Worm (Caenorhabditis elegans) whole organism, L3 larva: ENCODE results near the gene F56D6.20.

Source experiments
- R02D3.7 ChIP-seq: fragments of 150-350 bp; optimal IDR thresholded peaks from 2 replicates; lab custom pipeline; 2014; ENCODE audit warnings: missing biosample characterization, missing genetic modification characterization
- ZK546.5 ChIP-seq: sonication (generic microtip); optimal IDR thresholded peaks from 2 replicates; lab custom pipeline; 2017; ENCODE audit warnings: missing biosample characterization, missing genetic modification characterization
- aly-2 ChIP-seq: fragments of 150-350 bp; optimal IDR thresholded peaks from 2 replicates; lab custom pipeline; 2014; ENCODE audit warnings: missing biosample characterization, missing genetic modification characterization
- ama-1 ChIP-seq: fragments of 150-350 bp; optimal IDR thresholded peaks from 2 replicates; lab custom pipeline; 2018
- ceh-16 ChIP-seq: sonication (generic microtip); optimal IDR thresholded peaks from 2 replicates; lab custom pipeline; 2017; ENCODE audit warnings: missing biosample characterization, missing genetic modification characterization
- ceh-28 ChIP-seq: fragments of 150-350 bp; optimal IDR thresholded peaks from 2 replicates; lab custom pipeline; 2014; ENCODE audit warnings: missing biosample characterization, missing genetic modification reagents, missing genetic modification characterization
- ceh-82 ChIP-seq: fragments of 150-350 bp; optimal IDR thresholded peaks from 2 replicates; lab custom pipeline; 2014; ENCODE audit warnings: missing biosample characterization, missing genetic modification characterization
- ceh-9 ChIP-seq: sonication (generic microtip); optimal IDR thresholded peaks from 2 replicates; lab custom pipeline; 2018; ENCODE audit warnings: missing biosample characterization, missing genetic modification characterization
- daf-12 ChIP-seq: fragments of 150-350 bp; optimal IDR thresholded peaks from 2 replicates; lab custom pipeline; 2014; ENCODE audit warnings: missing biosample characterization, missing genetic modification reagents, missing genetic modification characterization
- egl-27 ChIP-seq: sonication (generic microtip); optimal IDR thresholded peaks from 4 replicates; lab custom pipeline; 2017; ENCODE audit warnings: missing biosample characterization, missing genetic modification reagents, missing genetic modification characterization
- egl-5 ChIP-seq: fragments of 150-350 bp; optimal IDR thresholded peaks from 2 replicates; lab custom pipeline; 2017; ENCODE audit warnings: missing biosample characterization, missing genetic modification reagents, missing genetic modification characterization, inconsistent platforms
- elt-1 ChIP-seq: fragments of 150-350 bp; optimal IDR thresholded peaks from 2 replicates; lab custom pipeline; 2014; ENCODE audit warnings: missing biosample characterization, missing genetic modification characterization
- elt-2 ChIP-seq: sonication (generic microtip); optimal IDR thresholded peaks from 2 replicates; lab custom pipeline; 2016; ENCODE audit warnings: missing genetic modification reagents, mild to moderate bottlenecking, missing genetic modification characterization, missing compliant biosample characterization
- elt-3 ChIP-seq, 3 experiments: fragments of 150-350 bp in 1 of 3; sonication (generic microtip) in 2 of 3; optimal IDR thresholded peaks; 2 replicates in 2 of 3; 4 replicates in 1 of 3; lab custom pipeline; 2014 to 2017; ENCODE audit warnings: missing biosample characterization in 3 of 3, missing genetic modification characterization in 3 of 3
- eor-1 ChIP-seq, 2 experiments: fragments of 150-350 bp; optimal IDR thresholded peaks; 2 replicates each; lab custom pipeline; 2014 to 2018; ENCODE audit warnings: missing biosample characterization in 2 of 2, missing genetic modification characterization in 2 of 2
- fkh-10 ChIP-seq: sonication (generic microtip); optimal IDR thresholded peaks from 2 replicates; lab custom pipeline; 2017; ENCODE audit warnings: missing biosample characterization, missing genetic modification reagents, missing genetic modification characterization
- fkh-2 ChIP-seq: fragments of 150-350 bp; optimal IDR thresholded peaks from 2 replicates; lab custom pipeline; 2014; ENCODE audit warnings: missing biosample characterization, missing genetic modification reagents, missing genetic modification characterization
- fos-1 ChIP-seq: fragments of 150-350 bp; optimal IDR thresholded peaks from 2 replicates; lab custom pipeline; 2014; ENCODE audit warnings: missing biosample characterization, missing genetic modification characterization
- hmg-11 ChIP-seq: sonication (generic microtip); optimal IDR thresholded peaks from 2 replicates; lab custom pipeline; 2016; ENCODE audit warnings: missing genetic modification characterization, missing compliant biosample characterization
- jun-1 ChIP-seq: fragments of 150-350 bp; optimal IDR thresholded peaks from 2 replicates; lab custom pipeline; 2014; ENCODE audit warnings: missing biosample characterization, missing genetic modification reagents, missing genetic modification characterization
- lin-15B ChIP-seq: fragments of 150-350 bp; optimal IDR thresholded peaks from 2 replicates; lab custom pipeline; 2014; ENCODE audit warnings: missing biosample characterization, missing genetic modification characterization
- lin-39 ChIP-seq: fragments of 150-350 bp; optimal IDR thresholded peaks from 2 replicates; lab custom pipeline; 2018; ENCODE audit warnings: missing biosample characterization, missing genetic modification reagents, missing genetic modification characterization
- lsy-12 ChIP-seq: sonication (generic microtip); optimal IDR thresholded peaks from 2 replicates; lab custom pipeline; 2016; ENCODE audit warnings: mild to moderate bottlenecking, missing genetic modification characterization, missing compliant biosample characterization
- mdl-1 ChIP-seq: fragments of 150-350 bp; optimal IDR thresholded peaks from 2 replicates; lab custom pipeline; 2014; ENCODE audit warnings: missing biosample characterization, missing genetic modification characterization
- nfya-1 ChIP-seq: sonication (generic microtip); optimal IDR thresholded peaks from 2 replicates; lab custom pipeline; 2017; ENCODE audit warnings: missing genetic modification characterization, mild to moderate bottlenecking, missing compliant biosample characterization, antibody characterized with exemption, moderate library complexity; ENCODE audit not compliant: insufficient read depth
- nhr-11 ChIP-seq: fragments of 150-350 bp; optimal IDR thresholded peaks from 2 replicates; lab custom pipeline; 2014; ENCODE audit warnings: missing biosample characterization, missing genetic modification characterization
- nhr-12 ChIP-seq: fragments of 150-350 bp; optimal IDR thresholded peaks from 2 replicates; lab custom pipeline; 2014; ENCODE audit warnings: missing biosample characterization, missing genetic modification characterization
- nhr-23 ChIP-seq: fragments of 150-350 bp; optimal IDR thresholded peaks from 2 replicates; lab custom pipeline; 2014; ENCODE audit warnings: missing biosample characterization, missing genetic modification reagents, missing genetic modification characterization
- nhr-237 ChIP-seq: fragments of 150-350 bp; optimal IDR thresholded peaks from 2 replicates; lab custom pipeline; 2014; ENCODE audit warnings: missing biosample characterization, missing genetic modification characterization
- nhr-25 ChIP-seq: sonication (generic microtip); optimal IDR thresholded peaks from 2 replicates; lab custom pipeline; 2017; ENCODE audit warnings: missing biosample characterization, missing genetic modification characterization
- nhr-43 ChIP-seq: sonication (generic microtip); optimal IDR thresholded peaks from 2 replicates; lab custom pipeline; 2016; ENCODE audit warnings: mild to moderate bottlenecking, missing genetic modification characterization, missing compliant biosample characterization; ENCODE audit not compliant: poor library complexity, severe bottlenecking
- nhr-67 ChIP-seq: fragments of 150-350 bp; optimal IDR thresholded peaks from 2 replicates; lab custom pipeline; 2014; ENCODE audit warnings: missing biosample characterization, missing genetic modification characterization
- nhr-76 ChIP-seq: fragments of 150-350 bp; sonication (generic microtip); optimal IDR thresholded peaks from 5 replicates; lab custom pipeline; 2014; ENCODE audit warnings: missing biosample characterization, missing genetic modification characterization
- nhr-77 ChIP-seq: fragments of 150-350 bp; optimal IDR thresholded peaks from 2 replicates; lab custom pipeline; 2014; ENCODE audit warnings: missing biosample characterization, missing genetic modification characterization
- pha-4 ChIP-seq: fragments of 150-350 bp; optimal IDR thresholded peaks from 2 replicates; lab custom pipeline; 2014; ENCODE audit warnings: missing biosample characterization, missing genetic modification reagents, missing genetic modification characterization
- pqm-1 ChIP-seq: fragments of 150-350 bp; optimal IDR thresholded peaks from 2 replicates; lab custom pipeline; 2017; ENCODE audit warnings: missing biosample characterization, missing genetic modification characterization, inconsistent platforms
- skn-1 ChIP-seq: fragments of 150-350 bp; optimal IDR thresholded peaks from 2 replicates; lab custom pipeline; 2014; ENCODE audit warnings: missing biosample characterization, missing genetic modification characterization
- snpc-4 ChIP-seq: fragments of 150-350 bp; optimal IDR thresholded peaks from 2 replicates; lab custom pipeline; 2014; ENCODE audit warnings: missing biosample characterization, missing genetic modification characterization
- tbx-2 ChIP-seq: sonication (generic microtip); optimal IDR thresholded peaks from 2 replicates; lab custom pipeline; 2016; ENCODE audit warnings: mild to moderate bottlenecking, missing genetic modification characterization, missing compliant biosample characterization
- unc-39 ChIP-seq: sonication (generic microtip); optimal IDR thresholded peaks from 4 replicates; lab custom pipeline; 2017; ENCODE audit warnings: missing biosample characterization, missing genetic modification characterization
- unc-62 ChIP-seq: fragments of 150-350 bp; sonication (generic microtip); optimal IDR thresholded peaks from 4 replicates; lab custom pipeline; 2014; ENCODE audit warnings: missing biosample characterization, missing genetic modification reagents, missing genetic modification characterization
- ztf-11 ChIP-seq: fragments of 150-350 bp; optimal IDR thresholded peaks from 2 replicates; lab custom pipeline; 2014; ENCODE audit warnings: missing biosample characterization, missing genetic modification characterization
- ztf-4 ChIP-seq: fragments of 150-350 bp; optimal IDR thresholded peaks from 2 replicates; lab custom pipeline; 2014; ENCODE audit warnings: missing biosample characterization, missing genetic modification characterization

The F56D6.20 gene

DNA sequence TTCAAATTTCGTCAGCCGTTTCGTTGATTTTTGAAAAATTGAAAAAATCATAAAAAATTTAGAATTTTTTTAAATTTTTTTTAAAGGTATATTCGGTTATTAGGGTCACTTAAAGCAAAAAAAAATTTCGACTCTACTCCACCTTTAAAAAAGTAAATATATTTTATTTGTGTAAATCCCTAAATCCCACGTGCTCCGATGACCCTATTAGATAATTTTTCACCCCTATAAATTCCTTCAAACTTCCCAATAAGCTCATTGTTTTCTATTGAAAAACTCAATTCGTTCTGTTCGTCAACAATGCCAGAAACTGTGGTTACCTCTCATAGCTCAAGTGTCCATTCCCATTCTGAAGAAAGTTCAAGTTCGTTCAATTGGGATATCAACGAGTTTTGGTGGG, at the start of gene F56D6.20:
Gene F56D6.20 (plus strand): TSS at position 301 of the 400 bp plus-strand sequence.
- TF ChIP-seq nhr-43 (no peak), egl-5 (tag; lab: Kevin White, UChicago) (no peak), ceh-9 (tag; lab: Kevin White, UChicago) (no peak), mdl-1 (tag; lab: Kevin White, UChicago) (no peak), unc-39 (tag; lab: Kevin White, UChicago) (no peak), nhr-23 (no peak), jun-1 (tag; lab: Kevin White, UChicago) (no peak), ceh-82 (no peak), eor-1 (tag; optimal IDR thresholded peaks at IDR 0.05; lab: Kevin White, UChicago) (no peak), lsy-12 (tag; lab: Kevin White, UChicago) (no peak), elt-3 (tag; optimal IDR thresholded peaks at IDR 0.05; lab: Kevin White, UChicago) (no peak), elt-2 (tag; lab: Kevin White, UChicago) (no peak), daf-12 (tag; lab: Kevin White, UChicago) (no peak), nhr-77 (no peak), aly-2 (tag; lab: Kevin White, UChicago) (no peak), nhr-237 (tag; lab: Kevin White, UChicago) (no peak)

DNA sequence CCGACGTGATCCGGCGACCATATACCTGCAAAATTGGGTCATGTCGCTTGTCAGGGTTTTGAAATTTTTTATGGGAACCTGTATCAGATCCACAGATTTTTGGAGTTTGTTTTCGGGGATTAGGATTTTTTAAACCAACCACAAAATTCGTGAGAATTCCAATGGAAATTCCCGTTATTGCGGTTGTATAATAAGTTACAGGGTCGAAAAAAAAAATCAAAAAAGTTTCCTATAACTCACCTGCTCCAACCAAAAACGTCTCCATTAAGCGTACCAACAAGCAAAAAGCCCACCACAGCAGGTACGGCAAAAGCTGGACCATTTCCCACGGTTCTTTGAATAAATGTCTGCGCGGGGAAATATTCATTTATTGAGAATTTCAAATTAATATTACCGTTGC, 49.8 kb upstream of the F56D6.20 start:
- TF ChIP-seq daf-12 (tag; lab: Kevin White, UChicago) (no peak), pqm-1 (no peak), lin-39 (no peak), fkh-10 (GFP tag; lab: Kevin White, UChicago) (no peak), unc-62 (GFP tag; lab: Kevin White, UChicago) (no peak)

DNA sequence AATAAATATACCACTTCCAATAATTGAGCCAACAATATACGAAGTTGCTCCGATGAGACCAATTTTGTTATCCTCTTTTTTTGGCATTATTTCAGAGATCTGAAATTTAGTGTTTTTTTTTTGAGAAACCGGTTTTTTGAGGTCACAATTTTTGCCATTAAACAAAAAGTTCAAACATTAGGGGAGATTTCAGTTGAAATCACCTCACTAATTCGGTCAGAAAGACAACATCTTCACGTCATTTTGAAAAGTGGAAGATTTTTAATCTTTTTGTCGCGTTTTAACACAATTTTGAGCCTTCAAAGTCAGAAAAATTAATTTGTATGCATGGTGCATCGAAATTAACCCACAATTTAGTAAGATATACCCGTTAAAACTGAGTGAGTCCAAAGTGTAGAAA, 47.8 kb upstream of the F56D6.20 start, which contains the start of gene aat-8:
Gene aat-8 (minus strand): TSS at position 101 of the 400 bp plus-strand sequence.
- peak; percentile 30 for TF ChIP-seq nhr-67 (tag; lab: Kevin White, UChicago)
- no peak for TF ChIP-seq daf-12 (tag; lab: Kevin White, UChicago)
- no peak for TF ChIP-seq elt-3 (tag; optimal IDR thresholded peaks at IDR 0.05; lab: Kevin White, UChicago)
- no peak for TF ChIP-seq ceh-28 (tag; lab: Kevin White, UChicago)
- no peak for TF ChIP-seq nhr-23
- no peak for TF ChIP-seq mdl-1 (tag; lab: Kevin White, UChicago)

DNA sequence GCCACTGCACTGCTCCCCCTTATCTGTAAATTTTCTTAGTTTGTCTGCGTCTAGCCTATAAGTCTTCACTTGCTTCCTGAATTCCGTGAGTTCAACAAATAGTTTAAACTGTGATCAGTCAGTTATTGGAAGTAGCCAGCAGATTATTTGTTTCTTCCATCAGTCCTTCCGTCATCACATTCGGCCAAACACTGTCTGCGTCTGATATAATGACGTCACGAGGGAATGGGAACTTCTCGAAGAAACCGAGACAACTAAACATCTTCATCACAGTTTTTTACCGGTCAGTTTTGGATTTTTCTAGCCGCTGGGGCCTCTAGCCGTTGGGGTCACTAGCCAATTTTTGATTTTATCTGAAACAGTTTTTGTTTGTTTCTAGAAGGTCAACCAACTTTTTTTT, 46.7 kb upstream of the F56D6.20 start:
- TF ChIP-seq pha-4 (tag; lab: Kevin White, UChicago) = no peak
- TF ChIP-seq fos-1 (tag; lab: Kevin White, UChicago) = no peak
- no peak for TF ChIP-seq ceh-82
- TF ChIP-seq nfya-1 (tag; lab: Kevin White, UChicago) = no peak
- TF ChIP-seq tbx-2 (tag; lab: Kevin White, UChicago) = no peak
- no peak for TF ChIP-seq nhr-76
- TF ChIP-seq pqm-1 = peak; percentile 30
- no peak for TF ChIP-seq nhr-11 (tag; lab: Kevin White, UChicago)
- peak; percentile 38 for TF ChIP-seq elt-2 (tag; lab: Kevin White, UChicago)
- peak; percentile 55 for TF ChIP-seq nhr-25 (tag; lab: Kevin White, UChicago)
- peak; percentile 46 for TF ChIP-seq nhr-23
- no peak for TF ChIP-seq mdl-1 (tag; lab: Kevin White, UChicago)
- no peak for TF ChIP-seq jun-1 (tag; lab: Kevin White, UChicago)
- TF ChIP-seq eor-1 (tag; optimal IDR thresholded peaks at IDR 0.05; lab: Kevin White, UChicago) = no peak
- no peak for TF ChIP-seq nhr-12
- no peak for TF ChIP-seq ceh-28 (tag; lab: Kevin White, UChicago)
- no peak for TF ChIP-seq daf-12 (tag; lab: Kevin White, UChicago)
- no peak for TF ChIP-seq hmg-11 (tag; lab: Kevin White, UChicago)
- TF ChIP-seq lin-15B (tag; lab: Kevin White, UChicago) = no peak
- no peak for TF ChIP-seq fkh-2 (tag; lab: Kevin White, UChicago)
- TF ChIP-seq unc-62 (GFP tag; lab: Kevin White, UChicago) = no peak
- TF ChIP-seq ztf-4 = no peak
- TF ChIP-seq ztf-11 (tag; lab: Kevin White, UChicago) = no peak
- TF ChIP-seq nhr-43 = no peak
- no peak for TF ChIP-seq elt-1 (tag; lab: Kevin White, UChicago)
- TF ChIP-seq nhr-77 = no peak
- no peak for TF ChIP-seq ama-1 (lab: Kevin White, UChicago)
- TF ChIP-seq skn-1 (tag; lab: Kevin White, UChicago) = no peak
- no peak for TF ChIP-seq R02D3.7 (tag; lab: Kevin White, UChicago)
- TF ChIP-seq snpc-4 = no peak
- TF ChIP-seq ZK546.5 (tag; lab: Kevin White, UChicago) = no peak
- TF ChIP-seq ceh-16 = no peak
- no peak for TF ChIP-seq egl-27
